Worm (Caenorhabditis elegans) whole organism, young adult: Measurements from ENCODE around the gene fbxb-74.

Experiments used
- B0261.1 ChIP-seq: sonication (generic microtip); optimal IDR thresholded peaks from 2 replicates; lab custom pipeline; 2016; ENCODE audit warnings: mild to moderate bottlenecking, missing genetic modification characterization, moderate library complexity, missing compliant biosample characterization
- B0336.3 ChIP-seq: fragments of 200-800 bp; sonication (Bioruptor generic); IDR thresholded peaks from 2 replicates; pipeline ENCODE4 v1.3.6; 2022; ENCODE audit warnings: missing genetic modification characterization, missing compliant biosample characterization
- D2030.7 ChIP-seq: fragments of 200-800 bp; sonication (Bioruptor generic); IDR thresholded peaks from 2 replicates; pipeline ENCODE4 v1.3.6; 2022; ENCODE audit warnings: missing genetic modification reagents, missing genetic modification characterization, missing compliant biosample characterization
- F10E7.11 ChIP-seq: sonication (generic microtip); optimal IDR thresholded peaks from 2 replicates; lab custom pipeline; 2017; ENCODE audit warnings: mild to moderate bottlenecking, missing genetic modification characterization, moderate library complexity, missing compliant biosample characterization
- F37B4.10 ChIP-seq: fragments of 200-800 bp; sonication (Bioruptor generic); IDR thresholded peaks from 2 replicates; pipeline ENCODE4 v1.3.6; 2022; ENCODE audit warnings: missing genetic modification characterization, missing compliant biosample characterization
- F39B2.1 ChIP-seq: fragments of 200-800 bp; sonication (Bioruptor generic); IDR thresholded peaks from 2 replicates; pipeline ENCODE4 v1.3.6; 2022; ENCODE audit warnings: missing genetic modification reagents, missing genetic modification characterization, missing compliant biosample characterization
- F49E8.2 ChIP-seq: sonication (generic microtip); optimal IDR thresholded peaks from 3 replicates; lab custom pipeline; 2017; ENCODE audit warnings: missing genetic modification characterization, mild to moderate bottlenecking, missing compliant biosample characterization, antibody characterized with exemption, moderate library complexity; ENCODE audit not compliant: insufficient read depth
- F57C9.4 ChIP-seq: sonication (generic microtip); optimal IDR thresholded peaks from 2 replicates; lab custom pipeline; 2017; ENCODE audit warnings: mild to moderate bottlenecking, missing genetic modification characterization, missing compliant biosample characterization
- T07F8.4 ChIP-seq: sonication (generic microtip); optimal IDR thresholded peaks from 2 replicates; lab custom pipeline; 2016; ENCODE audit warnings: mild to moderate bottlenecking, missing genetic modification characterization, moderate library complexity, missing compliant biosample characterization
- T26A5.8 ChIP-seq: sonication (generic microtip); optimal IDR thresholded peaks from 2 replicates; lab custom pipeline; 2016; ENCODE audit warnings: missing genetic modification characterization, missing compliant biosample characterization
- Y53G8AR.9 ChIP-seq: fragments of 200-800 bp; sonication (Bioruptor generic); conservative IDR thresholded peaks from 2 replicates; pipeline ENCODE4 v1.3.6; 2022; ENCODE audit warnings: missing genetic modification reagents, missing genetic modification characterization, missing compliant biosample characterization
- Y95B8A.8 ChIP-seq: fragments of 200-800 bp; sonication (Bioruptor generic); IDR thresholded peaks from 2 replicates; pipeline ENCODE4 v1.3.6; 2022; ENCODE audit warnings: missing genetic modification reagents, missing genetic modification characterization, missing compliant biosample characterization
- ZK185.1 ChIP-seq: sonication (generic microtip); optimal IDR thresholded peaks from 2 replicates; lab custom pipeline; 2016; ENCODE audit warnings: mild to moderate bottlenecking, missing genetic modification characterization, missing compliant biosample characterization; ENCODE audit not compliant: poor library complexity, severe bottlenecking
- aptf-2 ChIP-seq: fragments of 200-800 bp; sonication (Bioruptor generic); conservative IDR thresholded peaks from 2 replicates; pipeline ENCODE4 v1.3.6; 2022; ENCODE audit warnings: missing genetic modification reagents, missing genetic modification characterization, missing compliant biosample characterization
- atf-7 ChIP-seq: sonication (generic microtip); optimal IDR thresholded peaks from 2 replicates; lab custom pipeline; 2017; ENCODE audit warnings: mild to moderate bottlenecking, missing genetic modification characterization, missing compliant biosample characterization
- athp-1 ChIP-seq: sonication (generic microtip); optimal IDR thresholded peaks from 2 replicates; lab custom pipeline; 2017; ENCODE audit warnings: mild to moderate bottlenecking, missing genetic modification characterization, missing compliant biosample characterization
- attf-6 ChIP-seq: fragments of 200-800 bp; sonication (Bioruptor generic); IDR thresholded peaks from 2 replicates; pipeline ENCODE4 v1.3.6; 2022; ENCODE audit warnings: missing genetic modification reagents, missing genetic modification characterization, missing compliant biosample characterization
- bed-2 ChIP-seq: fragments of 200-800 bp; sonication (Bioruptor generic); IDR thresholded peaks from 2 replicates; pipeline ENCODE4 v1.3.6; 2022; ENCODE audit warnings: missing genetic modification reagents, missing genetic modification characterization, missing compliant biosample characterization
- ccch-3 ChIP-seq: fragments of 200-800 bp; sonication (Bioruptor generic); optimal IDR thresholded peaks from 2 replicates; lab custom pipeline; 2018; ENCODE audit warnings: mild to moderate bottlenecking, missing genetic modification characterization, missing compliant biosample characterization
- ceh-100 ChIP-seq: fragments of 200-800 bp; sonication (Bioruptor generic); IDR thresholded peaks from 2 replicates; pipeline ENCODE4 v1.3.6; 2022; ENCODE audit warnings: missing genetic modification reagents, missing genetic modification characterization, missing compliant biosample characterization
- ceh-27 ChIP-seq: fragments of 200-800 bp; sonication (Bioruptor generic); optimal IDR thresholded peaks from 2 replicates; lab custom pipeline; 2018; ENCODE audit warnings: mild to moderate bottlenecking, missing genetic modification characterization, moderate library complexity, missing compliant biosample characterization
- die-1 ChIP-seq: sonication (generic microtip); optimal IDR thresholded peaks from 2 replicates; lab custom pipeline; 2016; ENCODE audit warnings: missing genotype, mild to moderate bottlenecking, missing genetic modification characterization, missing compliant biosample characterization
- dpff-1 ChIP-seq: sonication (generic microtip); optimal IDR thresholded peaks from 2 replicates; lab custom pipeline; 2017; ENCODE audit warnings: mild to moderate bottlenecking, missing genetic modification characterization, missing compliant biosample characterization
- egl-44 ChIP-seq: fragments of 200-800 bp; sonication (Bioruptor generic); IDR thresholded peaks from 2 replicates; pipeline ENCODE4 v1.3.6; 2022; ENCODE audit warnings: missing genetic modification reagents, missing genetic modification characterization, missing compliant biosample characterization
- ekl-4 ChIP-seq: fragments of 200-800 bp; sonication (Bioruptor generic); IDR thresholded peaks from 2 replicates; pipeline ENCODE4 v1.3.6; 2022; ENCODE audit warnings: missing genetic modification reagents, missing genetic modification characterization, missing compliant biosample characterization
- him-1 ChIP-seq: sonication (generic microtip); optimal IDR thresholded peaks from 2 replicates; lab custom pipeline; 2016; ENCODE audit warnings: missing genotype, missing genetic modification reagents, missing genetic modification characterization, missing compliant biosample characterization
- hlh-12 ChIP-seq: sonication (generic microtip); optimal IDR thresholded peaks from 2 replicates; lab custom pipeline; 2016; ENCODE audit warnings: missing genetic modification characterization, missing compliant biosample characterization
- hlh-26 ChIP-seq: fragments of 200-800 bp; sonication (Bioruptor generic); conservative IDR thresholded peaks from 2 replicates; pipeline ENCODE4 v1.3.6; 2022; ENCODE audit warnings: missing genetic modification reagents, missing genetic modification characterization, missing compliant biosample characterization
- hmg-1.2 ChIP-seq: fragments of 200-800 bp; sonication (Bioruptor generic); IDR thresholded peaks from 2 replicates; pipeline ENCODE4 v1.3.6; 2022; ENCODE audit warnings: missing genetic modification reagents, missing genetic modification characterization, missing compliant biosample characterization
- hrde-1 ChIP-seq: sonication (generic microtip); optimal IDR thresholded peaks from 2 replicates; lab custom pipeline; 2016; ENCODE audit warnings: missing genetic modification characterization, mild to moderate bottlenecking, missing compliant biosample characterization, moderate library complexity, missing genotype, missing genetic modification reagents, borderline replicate concordance
- lin-54 ChIP-seq: fragments of 200-800 bp; sonication (Bioruptor generic); optimal IDR thresholded peaks from 2 replicates; lab custom pipeline; 2018; ENCODE audit warnings: mild to moderate bottlenecking, missing genetic modification characterization, missing compliant biosample characterization
- lsl-1 ChIP-seq: fragments of 200-800 bp; sonication (Bioruptor generic); optimal IDR thresholded peaks from 2 replicates; lab custom pipeline; 2018; ENCODE audit warnings: mild to moderate bottlenecking, missing genetic modification characterization, moderate library complexity, missing compliant biosample characterization
- madf-3 ChIP-seq: fragments of 200-800 bp; sonication (Bioruptor generic); IDR thresholded peaks from 2 replicates; pipeline ENCODE4 v1.3.6; 2022; ENCODE audit warnings: missing genetic modification reagents, missing genetic modification characterization, missing compliant biosample characterization
- madf-6 ChIP-seq: fragments of 200-800 bp; sonication (Bioruptor generic); IDR thresholded peaks from 2 replicates; pipeline ENCODE4 v1.3.6; 2022; ENCODE audit warnings: missing genetic modification reagents, missing genetic modification characterization, missing compliant biosample characterization
- madf-8 ChIP-seq: fragments of 200-800 bp; sonication (Bioruptor generic); conservative IDR thresholded peaks from 2 replicates; pipeline ENCODE4 v1.3.6; 2022; ENCODE audit warnings: missing genetic modification reagents, missing genetic modification characterization, missing compliant biosample characterization
- mcd-1 ChIP-seq: fragments of 200-800 bp; sonication (Bioruptor generic); IDR thresholded peaks from 2 replicates; pipeline ENCODE4 v1.3.6; 2022; ENCODE audit warnings: missing genetic modification reagents, missing genetic modification characterization, missing compliant biosample characterization
- nfyb-1 ChIP-seq: fragments of 200-800 bp; sonication (Bioruptor generic); IDR thresholded peaks from 2 replicates; pipeline ENCODE4 v1.3.6; 2022; ENCODE audit warnings: missing genetic modification reagents, missing genetic modification characterization, missing compliant biosample characterization
- nhr-179 ChIP-seq: sonication (generic microtip); optimal IDR thresholded peaks from 2 replicates; lab custom pipeline; 2016; ENCODE audit warnings: mild to moderate bottlenecking, missing genetic modification characterization, missing compliant biosample characterization
- nhr-27 ChIP-seq: fragments of 200-800 bp; sonication (Bioruptor generic); optimal IDR thresholded peaks from 2 replicates; lab custom pipeline; 2018; ENCODE audit warnings: mild to moderate bottlenecking, missing genetic modification characterization, moderate library complexity, missing compliant biosample characterization
- sdz-38 ChIP-seq: sonication (generic microtip); optimal IDR thresholded peaks from 2 replicates; lab custom pipeline; 2016; ENCODE audit warnings: missing genotype, missing genetic modification characterization, missing compliant biosample characterization
- snpc-1.3 ChIP-seq: sonication (generic microtip); optimal IDR thresholded peaks from 2 replicates; lab custom pipeline; 2017; ENCODE audit warnings: missing genetic modification characterization, mild to moderate bottlenecking, missing compliant biosample characterization, antibody characterized with exemption, moderate library complexity, missing genotype, missing genetic modification reagents; ENCODE audit not compliant: insufficient read depth
- snpc-3.4 ChIP-seq: sonication (generic microtip); optimal IDR thresholded peaks from 2 replicates; lab custom pipeline; 2017; ENCODE audit warnings: missing genetic modification characterization, mild to moderate bottlenecking, missing compliant biosample characterization, antibody characterized with exemption, moderate library complexity, missing genotype, missing genetic modification reagents
- snpc-4 ChIP-seq, 5 experiments: fragments of 150-350 bp in 1 of 5; sonication (generic microtip) in 4 of 5; optimal IDR thresholded peaks; 2 replicates each; lab custom pipeline; 2014 to 2018; ENCODE audit warnings: missing genetic modification characterization in 5 of 5, missing biosample characterization in 3 of 5, antibody characterized with exemption in 2 of 5, mild to moderate bottlenecking in 2 of 5, missing compliant biosample characterization in 2 of 5, missing genotype in 2 of 5, moderate library complexity in 2 of 5, missing genetic modification reagents in 1 of 5
- unc-62 ChIP-seq: fragments of 150-350 bp; optimal IDR thresholded peaks from 2 replicates; lab custom pipeline; 2014; ENCODE audit warnings: missing biosample characterization, missing genetic modification reagents, missing genetic modification characterization
- xnd-1 ChIP-seq: sonication (generic microtip); optimal IDR thresholded peaks from 2 replicates; lab custom pipeline; 2016; ENCODE audit warnings: missing genotype, missing genetic modification reagents, missing genetic modification characterization, missing compliant biosample characterization
- ztf-28 ChIP-seq: fragments of 200-800 bp; sonication (Bioruptor generic); IDR thresholded peaks from 2 replicates; pipeline ENCODE4 v1.3.6; 2022; ENCODE audit warnings: missing genetic modification reagents, missing genetic modification characterization, missing compliant biosample characterization

fbxb-74 gene

DNA sequence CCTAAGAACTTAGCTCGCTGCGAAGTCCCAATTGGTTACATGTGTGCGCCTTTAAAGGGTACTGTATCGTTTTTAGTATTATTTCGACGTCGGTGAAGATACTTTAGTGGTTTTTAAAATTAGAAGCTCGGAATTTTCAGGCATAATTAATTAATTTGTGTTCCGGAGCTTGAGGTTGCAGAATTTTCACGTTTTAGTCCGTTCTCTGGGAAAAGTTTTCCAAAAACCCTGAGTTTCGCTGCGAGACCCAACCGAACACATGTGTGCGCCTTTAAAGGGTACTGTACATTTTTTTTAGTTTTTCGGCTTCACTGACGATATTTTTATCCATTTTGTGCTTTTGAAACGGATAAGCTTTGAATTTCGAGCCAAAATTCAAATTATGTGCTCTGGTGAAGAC, 45.6 kb downstream of the fbxb-74 start (continued):
- no peak for TF ChIP-seq atf-7 (tag; lab: Kevin White, UChicago)
- TF ChIP-seq F49E8.2 (tag; lab: Kevin White, UChicago), result peak; percentile 54
- TF ChIP-seq lsl-1, result peak; percentile 95
- no peak for TF ChIP-seq egl-44
- TF ChIP-seq bed-2 (GFP tag; lab: Robert Waterston, UW), result no peak
- TF ChIP-seq madf-3, result peak; percentile 75; the same call in 1 of the 2 replicates
- peak; percentile 71; the same call in 1 of the 2 replicates for TF ChIP-seq Y95B8A.8
- TF ChIP-seq xnd-1 (tag; lab: Kevin White, UChicago), result peak; percentile 87
- peak; percentile 89 for TF ChIP-seq madf-6 (GFP tag; lab: Robert Waterston, UW)
- peak; percentile 15 for TF ChIP-seq him-1 (tag; lab: Kevin White, UChicago)
- peak; percentile 6 for TF ChIP-seq snpc-4 (GFP tag; optimal IDR thresholded peaks at IDR 0.05; lab: Kevin White, UChicago)
- peak in 1 of 4 experiments; percentile 56 for TF ChIP-seq snpc-4 (tag; optimal IDR thresholded peaks at IDR 0.05; lab: Kevin White, UChicago)
- peak; percentile 49 for TF ChIP-seq hrde-1 (tag; lab: Kevin White, UChicago)
- peak; percentile 60; the same call in 1 of the 2 replicates for TF ChIP-seq ekl-4 (GFP tag; lab: Robert Waterston, UW)
- TF ChIP-seq athp-1, result peak; percentile 1
- no peak for TF ChIP-seq dpff-1 (tag; lab: Kevin White, UChicago)
- TF ChIP-seq hmg-1.2 (GFP tag; lab: Robert Waterston, UW), result peak; percentile 41
- no peak for TF ChIP-seq nhr-27 (tag; lab: Kevin White, UChicago)
- peak; percentile 41; the same call in 1 of the 2 replicates for TF ChIP-seq Y53G8AR.9 (GFP tag; lab: Robert Waterston, UW)
- peak; percentile 27 for TF ChIP-seq lin-54
- peak; percentile 37 for TF ChIP-seq snpc-1.3 (tag; lab: Kevin White, UChicago)
- no peak for TF ChIP-seq F57C9.4
- peak; percentile 14 for TF ChIP-seq snpc-3.4 (tag; lab: Kevin White, UChicago)
- TF ChIP-seq attf-6 (GFP tag; lab: Robert Waterston, UW), result 0 out of 2 replicates have a peak, but pooled peaks have one; percentile 22
- no peak for TF ChIP-seq hlh-26 (GFP tag; lab: Robert Waterston, UW)
- TF ChIP-seq B0336.3 (GFP tag; lab: Robert Waterston, UW), result peak; percentile 29; the same call in 1 of the 2 replicates
- no peak for TF ChIP-seq F39B2.1
- no peak for TF ChIP-seq ccch-3
- no peak for TF ChIP-seq ceh-27
- no peak for TF ChIP-seq nhr-179 (tag; lab: Kevin White, UChicago)
- peak; percentile 75 for TF ChIP-seq D2030.7
- TF ChIP-seq madf-8 (GFP tag; lab: Robert Waterston, UW), result peak; percentile 69
- TF ChIP-seq nfyb-1, result no peak
- TF ChIP-seq F37B4.10 (GFP tag; lab: Robert Waterston, UW), result no peak
- TF ChIP-seq F10E7.11 (tag; lab: Kevin White, UChicago), result no peak
- no peak for TF ChIP-seq T26A5.8
- 0 out of 2 replicates have a peak, but pooled peaks have one; percentile 18 for TF ChIP-seq aptf-2 (GFP tag; lab: Robert Waterston, UW)
- TF ChIP-seq, all 124 proteins: peak for 28

DNA sequence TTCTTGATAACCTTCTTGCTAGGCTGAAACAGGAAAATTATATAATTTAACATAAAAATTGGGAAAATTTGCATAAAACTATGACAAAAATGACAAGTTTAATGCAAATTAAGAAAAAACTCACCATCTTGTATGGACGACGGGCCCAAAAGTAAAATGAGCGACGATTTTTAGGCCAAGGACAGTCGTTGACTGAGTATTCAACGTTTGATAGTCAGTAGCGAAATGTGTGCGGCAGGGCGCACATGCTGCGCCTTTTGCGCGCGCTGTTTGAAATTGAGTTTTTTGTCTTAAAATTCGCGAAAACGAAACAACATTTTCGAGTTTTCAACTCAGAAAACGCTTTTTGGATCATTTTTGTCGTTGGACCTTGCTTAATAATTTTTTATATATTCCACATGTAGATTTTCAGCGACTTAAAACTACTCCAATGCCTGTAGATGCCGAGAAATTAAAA, 48.6 kb downstream of the fbxb-74 start, which contains the start of the genes rpl-7A and set-21:
rpl-7A (minus strand) TSS at position 153 of the 457 bp plus-strand sequence.
set-21 (plus strand) TSS at position 407 of the 457 bp plus-strand sequence.
- no peak for TF ChIP-seq T07F8.4 (tag; lab: Kevin White, UChicago)
- peak; percentile 100 for TF ChIP-seq mcd-1 (GFP tag; lab: Robert Waterston, UW)
- TF ChIP-seq sdz-38 (tag; lab: Kevin White, UChicago), result no peak
- peak; percentile 90 for TF ChIP-seq B0336.3 (GFP tag; lab: Robert Waterston, UW)
- peak; percentile 83 for TF ChIP-seq lsl-1
- TF ChIP-seq B0261.1 (tag; lab: Kevin White, UChicago), result no peak
- peak; percentile 91 for TF ChIP-seq F39B2.1
- TF ChIP-seq T26A5.8, result no peak
- peak; percentile 67 for TF ChIP-seq xnd-1 (tag; lab: Kevin White, UChicago)
- peak; percentile 90 for TF ChIP-seq ZK185.1
- TF ChIP-seq F57C9.4, result peak; percentile 60
- TF ChIP-seq unc-62, result no peak
- TF ChIP-seq hlh-12 (tag; lab: Kevin White, UChicago), result no peak
- TF ChIP-seq die-1 (tag; lab: Kevin White, UChicago), result no peak
- peak; percentile 99 for TF ChIP-seq hmg-1.2 (GFP tag; lab: Robert Waterston, UW)
- TF ChIP-seq snpc-4 (GFP tag; optimal IDR thresholded peaks at IDR 0.05; lab: Kevin White, UChicago), result peak; percentile 55
- TF ChIP-seq snpc-4 (tag; optimal IDR thresholded peaks at IDR 0.05; lab: Kevin White, UChicago), result peak; percentile 25 to 82 (median 74)
- TF ChIP-seq ztf-28 (GFP tag; lab: Robert Waterston, UW), result peak; percentile 97
- peak; percentile 92 for TF ChIP-seq ceh-100
